Fruit fly (Drosophila melanogaster): Measurements from ENCODE around the gene Teh3.
A peak's percentile ranks its signal among the peaks of the same experiment; 100 is the strongest.

Teh3 gene

DNA sequence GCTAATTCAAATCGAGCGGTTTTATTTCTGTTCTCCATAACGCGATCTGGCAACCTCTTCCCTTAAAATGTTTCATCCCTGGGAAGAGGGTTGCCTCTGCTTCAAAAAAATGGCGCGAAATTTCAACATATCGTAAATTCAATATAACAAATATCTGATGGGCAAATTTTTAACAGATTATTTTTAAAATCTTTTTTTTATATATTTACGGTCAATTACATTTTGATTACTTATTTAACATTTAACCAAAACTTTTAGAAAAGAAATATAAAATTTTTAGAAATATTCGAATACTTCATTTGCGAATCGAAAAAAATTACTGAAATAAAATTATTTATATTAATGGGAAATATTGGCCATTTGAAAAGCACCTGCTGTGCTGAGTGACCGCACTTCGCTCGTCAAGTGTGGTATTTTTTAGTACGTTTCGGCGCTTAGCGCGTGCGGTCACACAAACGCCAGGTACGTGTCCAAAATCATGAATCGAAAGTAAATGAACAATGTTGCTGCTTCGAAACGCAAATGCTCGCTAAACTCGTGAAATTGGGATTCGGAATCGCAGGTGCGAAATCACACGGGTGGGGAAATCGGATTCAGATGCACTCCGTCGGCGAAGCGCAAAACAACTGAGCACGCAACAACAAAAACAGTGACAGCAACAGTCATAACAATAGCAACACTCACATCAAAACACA lies 14.4 kb downstream of the Teh3 start, which contains the start of gene Ero1L (continued):
- TF ChIP-seq Hr78 (GFP tag; optimal IDR thresholded peaks at IDR 0.05) (no peak), h (optimal IDR thresholded peaks at IDR 0.05) (no peak), Eip74EF (GFP tag; optimal IDR thresholded peaks at IDR 0.05) (no peak), CG10147 (GFP tag; optimal IDR thresholded peaks at IDR 0.05) (peak; percentile 36), BEAF-32 (GFP tag; optimal IDR thresholded peaks at IDR 0.05) (peak; percentile 40), PHDP (tag; optimal IDR thresholded peaks at IDR 0.05) (peak; percentile 50), Sox102F (GFP tag; optimal IDR thresholded peaks at IDR 0.05) (no peak), inv (GFP tag; IDR thresholded peaks at IDR 0.05; ENCODE audit: partially characterized antibody) (no peak), Doc2 (GFP tag; IDR thresholded peaks at IDR 0.05) (no peak), CG8281 (tag; optimal IDR thresholded peaks at IDR 0.05) (no peak), CG11085 (GFP tag; IDR thresholded peaks at IDR 0.05) (no peak), BtbVII (GFP tag; optimal IDR thresholded peaks at IDR 0.05) (no peak), CG14050 (GFP tag; IDR thresholded peaks at IDR 0.05) (no peak), CG6175 (GFP tag; IDR thresholded peaks at IDR 0.05) (no peak), CG1602 (GFP tag; optimal IDR thresholded peaks at IDR 0.05) (peak; percentile 25), mirr (GFP tag; optimal IDR thresholded peaks at IDR 0.05) (no peak), zfh1 (GFP tag; IDR thresholded peaks at IDR 0.05) (no peak; the same call in 2 of the 3 replicates), Usf (GFP tag; optimal IDR thresholded peaks at IDR 0.05) (no peak), Hmx (GFP tag; optimal IDR thresholded peaks at IDR 0.05) (no peak), exex (tag; optimal IDR thresholded peaks at IDR 0.05) (no peak), ftz-f1 (GFP tag; optimal IDR thresholded peaks at IDR 0.05) (no peak), pan (optimal IDR thresholded peaks at IDR 0.05) (no peak), pan (GFP tag; optimal IDR thresholded peaks at IDR 0.05 in 1 of 2, IDR thresholded peaks at IDR 0.05 in 1 of 2) (no peak), CG14710 (tag; optimal IDR thresholded peaks at IDR 0.05) (peak; percentile 73), CG14667 (GFP tag; IDR thresholded peaks at IDR 0.05) (no peak), CG4360 (GFP tag; IDR thresholded peaks at IDR 0.05) (peak; percentile 65), CG15514 (GFP tag; optimal IDR thresholded peaks at IDR 0.05) (peak; percentile 45), CG10431 (GFP tag; optimal IDR thresholded peaks at IDR 0.05) (no peak), Stat92E (GFP tag; optimal IDR thresholded peaks at IDR 0.05) (peak in 1 of 3 experiments; percentile 24), gce (GFP tag; IDR thresholded peaks at IDR 0.05) (no peak), CG8089 (GFP tag; optimal IDR thresholded peaks at IDR 0.05) (no peak), Hand (GFP tag; optimal IDR thresholded peaks at IDR 0.05) (no peak), CG4820 (GFP tag; optimal IDR thresholded peaks at IDR 0.05) (peak; percentile 11), Atf6 (GFP tag; IDR thresholded peaks at IDR 0.05) (no peak)

DNA sequence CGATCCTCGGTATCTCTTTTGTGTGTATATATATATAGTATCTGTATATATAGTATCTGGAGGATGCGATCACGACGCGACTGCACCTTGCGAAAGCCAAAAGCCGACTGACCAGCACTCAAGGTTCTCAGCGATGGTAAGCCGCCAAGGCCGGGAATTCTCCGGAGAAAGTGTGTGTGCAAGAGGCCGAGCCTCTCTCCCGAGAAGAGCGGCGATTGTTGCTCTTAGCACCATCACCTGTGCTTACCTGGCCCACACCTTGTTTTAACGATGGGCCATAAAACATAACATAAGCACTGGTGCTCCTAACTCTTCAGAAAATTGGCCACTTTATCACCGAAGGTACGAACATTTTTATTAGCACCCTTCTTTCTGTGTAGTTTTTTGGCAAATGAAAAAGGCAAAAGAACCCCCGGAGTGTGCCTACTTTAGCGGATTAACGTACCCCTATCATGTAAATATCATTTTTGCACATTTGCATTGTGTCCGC lies 17.1 kb downstream of the Teh3 start, which contains the start of gene mas:
TSS of gene mas (minus strand) at position 112 of the 490 bp plus-strand sequence.
- TF ChIP-seq Trl (optimal IDR thresholded peaks at IDR 0.05) (peak in 1 of 2 experiments; percentile 41), Trl (GFP tag; optimal IDR thresholded peaks at IDR 0.05) (no peak), cad (GFP tag; optimal IDR thresholded peaks at IDR 0.05) (peak; percentile 93), Lim3 (GFP tag; IDR thresholded peaks at IDR 0.05) (no peak), CG7987 (GFP tag; optimal IDR thresholded peaks at IDR 0.05) (no peak), Blimp-1 (GFP tag; optimal IDR thresholded peaks at IDR 0.05) (peak; percentile 32), tll (GFP tag; optimal IDR thresholded peaks at IDR 0.05) (peak in 1 of 2 experiments; percentile 40), Med (GFP tag) (peak; percentile 43), CG15479 (GFP tag; optimal IDR thresholded peaks at IDR 0.05) (peak; percentile 57), ci (GFP tag; IDR thresholded peaks at IDR 0.05) (0 out of 3 replicates have a peak, but pooled peaks have one; percentile 16), sqz (GFP tag; optimal IDR thresholded peaks at IDR 0.05) (no peak), ken (GFP tag; IDR thresholded peaks at IDR 0.05) (0 out of 3 replicates have a peak, but pooled peaks have one; percentile 35), Asciz (GFP tag; optimal IDR thresholded peaks at IDR 0.05) (no peak), Hmr (GFP tag; optimal IDR thresholded peaks at IDR 0.05) (no peak)

Data from whole organism, embryonic.